Worm (Caenorhabditis elegans) whole organism, early embryonic: Measurements from ENCODE around the gene Y45F10C.6.

Experiments
- B0310.2 ChIP-seq: sonication (generic microtip); optimal IDR thresholded peaks from 2 replicates; lab custom pipeline; 2016; ENCODE audit warnings: mild to moderate bottlenecking, missing genetic modification characterization, missing compliant biosample characterization
- aly-1 ChIP-seq: sonication (generic microtip); optimal IDR thresholded peaks from 2 replicates; lab custom pipeline; 2016; ENCODE audit warnings: missing genetic modification characterization, missing compliant biosample characterization
- ama-1 ChIP-seq: fragments of 150-350 bp; optimal IDR thresholded peaks from 2 replicates; lab custom pipeline; 2014
- ceh-13 ChIP-seq: fragments of 200-800 bp; sonication (Bioruptor generic); optimal IDR thresholded peaks from 2 replicates; lab custom pipeline; 2018; ENCODE audit warnings: mild to moderate bottlenecking, missing genetic modification characterization, missing compliant biosample characterization
- ceh-36 ChIP-seq: sonication (generic microtip); optimal IDR thresholded peaks from 2 replicates; lab custom pipeline; 2016; ENCODE audit warnings: missing genetic modification characterization, inconsistent platforms, missing compliant biosample characterization
- flt-1 ChIP-seq: fragments of 200-800 bp; sonication (Bioruptor generic); IDR thresholded peaks from 2 replicates; pipeline ENCODE4 v1.3.6; 2022; ENCODE audit warnings: missing genetic modification characterization, missing compliant biosample characterization
- hmbx-1 ChIP-seq: sonication (generic microtip); optimal IDR thresholded peaks from 2 replicates; lab custom pipeline; 2016; ENCODE audit warnings: mild to moderate bottlenecking, missing genetic modification characterization, missing compliant biosample characterization

- no peak for TF ChIP-seq ama-1 (lab: Kevin White, UChicago)
- no peak for TF ChIP-seq flt-1
- TF ChIP-seq aly-1 (tag; lab: Kevin White, UChicago) = no peak
- TF ChIP-seq B0310.2 = no peak
- no peak for TF ChIP-seq ceh-36 (tag; lab: Kevin White, UChicago)
- no peak for TF ChIP-seq hmbx-1 (tag; lab: Kevin White, UChicago)
- TF ChIP-seq ceh-13 (GFP tag; lab: Kevin White, UChicago) = no peak
Observed at ce11 chrIV:13626469-13626868, 25.7 kb upstream of the Y45F10C.6 start, which contains the start of gene sru-21.
